Worm (Caenorhabditis elegans) whole organism, mixed stage, embryonic: ENCODE measurements around the gene T10B9.9.

ENCODE experiments used
- cnd-1 ChIP-seq: fragments of 200-800 bp; sonication (Bioruptor generic); optimal IDR thresholded peaks from 2 replicates; lab custom pipeline; 2018; ENCODE audit warnings: mild to moderate bottlenecking, missing genetic modification characterization, missing compliant biosample characterization
- mep-1 ChIP-seq: fragments of 150-350 bp; optimal IDR thresholded peaks from 2 replicates; lab custom pipeline; 2017; ENCODE audit warnings: missing biosample characterization, missing genetic modification reagents, missing genetic modification characterization, inconsistent platforms
- nhr-76 ChIP-seq: sonication (generic microtip); optimal IDR thresholded peaks from 2 replicates; lab custom pipeline; 2017; ENCODE audit warnings: missing biosample characterization, missing genetic modification characterization

DNA sequence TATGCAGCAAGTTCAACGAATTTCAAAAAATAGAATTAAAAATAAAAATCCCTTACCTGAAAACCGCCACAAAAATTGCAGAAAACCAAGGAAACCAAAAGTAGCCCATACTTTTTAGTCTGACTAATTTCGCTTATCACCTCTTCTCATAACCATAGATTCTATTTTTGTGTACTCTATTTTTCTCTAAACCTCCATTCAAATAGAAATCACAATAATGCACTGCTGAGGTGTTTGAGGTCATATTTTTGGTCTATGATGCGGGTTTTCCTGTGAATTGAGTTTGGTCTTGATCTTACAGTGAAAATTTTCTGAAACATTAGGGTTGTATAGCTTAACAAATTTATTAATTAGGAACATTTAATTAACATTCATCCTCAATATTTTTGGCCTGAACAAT lies 6.2 kb upstream of the T10B9.9 start, which contains the start of gene cyp-13A1:
- TF ChIP-seq mep-1, result no peak
- no peak for TF ChIP-seq nhr-76
- TF ChIP-seq cnd-1 (tag; lab: Kevin White, UChicago), result no peak
